Worm (Caenorhabditis elegans) whole organism, late embryonic: Measurements from ENCODE around the gene snt-1.
A peak's percentile ranks its signal among the peaks of the same experiment; 100 is the strongest.

Experiments used
- C08G9.2 ChIP-seq: sonication (generic microtip); optimal IDR thresholded peaks from 2 replicates; lab custom pipeline; 2016; ENCODE audit warnings: mild to moderate bottlenecking, missing genetic modification characterization, moderate library complexity, missing compliant biosample characterization
- C38D4.7 ChIP-seq: fragments of 200-800 bp; sonication (Bioruptor generic); optimal IDR thresholded peaks from 2 replicates; lab custom pipeline; 2018; ENCODE audit warnings: mild to moderate bottlenecking, missing genetic modification characterization, moderate library complexity, missing compliant biosample characterization
- K09A11.1 ChIP-seq: sonication (generic microtip); optimal IDR thresholded peaks from 2 replicates; lab custom pipeline; 2017; ENCODE audit warnings: antibody characterized with exemption, mild to moderate bottlenecking, missing genetic modification characterization, missing compliant biosample characterization; ENCODE audit not compliant: insufficient read depth
- T23F11.4 ChIP-seq: fragments of 200-800 bp; sonication (Bioruptor generic); optimal IDR thresholded peaks from 2 replicates; lab custom pipeline; 2018; ENCODE audit warnings: mild to moderate bottlenecking, missing genetic modification characterization, missing compliant biosample characterization
- ceh-18 ChIP-seq: sonication (generic microtip); optimal IDR thresholded peaks from 2 replicates; lab custom pipeline; 2016; ENCODE audit warnings: missing genetic modification characterization, missing compliant biosample characterization
- ceh-22 ChIP-seq: sonication (generic microtip); optimal IDR thresholded peaks from 2 replicates; lab custom pipeline; 2017; ENCODE audit warnings: missing biosample characterization, missing genetic modification characterization
- ceh-24 ChIP-seq: sonication (generic microtip); optimal IDR thresholded peaks from 2 replicates; lab custom pipeline; 2016; ENCODE audit warnings: mild to moderate bottlenecking, missing genetic modification characterization, missing compliant biosample characterization
- ceh-30 ChIP-seq: fragments of 150-350 bp; optimal IDR thresholded peaks from 2 replicates; lab custom pipeline; 2014; ENCODE audit warnings: missing biosample characterization, missing genetic modification characterization
- ceh-31 ChIP-seq: sonication (generic microtip); optimal IDR thresholded peaks from 2 replicates; lab custom pipeline; 2016; ENCODE audit warnings: missing genetic modification characterization, missing compliant biosample characterization
- ceh-48 ChIP-seq: sonication (generic microtip); optimal IDR thresholded peaks from 2 replicates; lab custom pipeline; 2016; ENCODE audit warnings: missing genetic modification characterization, inconsistent platforms, missing compliant biosample characterization
- che-1 ChIP-seq: sonication (generic microtip); optimal IDR thresholded peaks from 2 replicates; lab custom pipeline; 2016; ENCODE audit warnings: mild to moderate bottlenecking, missing genetic modification characterization, missing compliant biosample characterization
- elt-2 ChIP-seq: sonication (generic microtip); optimal IDR thresholded peaks from 2 replicates; lab custom pipeline; 2016; ENCODE audit warnings: missing genetic modification reagents, missing genetic modification characterization, missing compliant biosample characterization
- ets-4 ChIP-seq: sonication (generic microtip); optimal IDR thresholded peaks from 2 replicates; lab custom pipeline; 2016; ENCODE audit warnings: missing genetic modification characterization, missing compliant biosample characterization
- eyg-1 ChIP-seq: sonication (generic microtip); optimal IDR thresholded peaks from 2 replicates; lab custom pipeline; 2016; ENCODE audit warnings: missing genotype, missing genetic modification characterization, missing compliant biosample characterization
- fkh-10 ChIP-seq: fragments of 150-350 bp; optimal IDR thresholded peaks from 2 replicates; lab custom pipeline; 2014; ENCODE audit warnings: missing biosample characterization, missing genetic modification reagents, missing genetic modification characterization
- fkh-6 ChIP-seq: sonication (generic microtip); optimal IDR thresholded peaks from 2 replicates; lab custom pipeline; 2016; ENCODE audit warnings: missing genetic modification characterization, missing compliant biosample characterization
- hlh-8 ChIP-seq: sonication (generic microtip); optimal IDR thresholded peaks from 2 replicates; lab custom pipeline; 2016; ENCODE audit warnings: missing genotype, missing genetic modification characterization, missing compliant biosample characterization
- nfya-1 ChIP-seq: sonication (generic microtip); optimal IDR thresholded peaks from 2 replicates; lab custom pipeline; 2017; ENCODE audit warnings: missing genetic modification characterization, mild to moderate bottlenecking, missing compliant biosample characterization, antibody characterized with exemption, moderate library complexity
- nhr-11 ChIP-seq: fragments of 150-350 bp; optimal IDR thresholded peaks from 2 replicates; lab custom pipeline; 2014; ENCODE audit warnings: missing biosample characterization, missing genetic modification characterization
- pat-9 ChIP-seq: fragments of 200-800 bp; sonication (Bioruptor generic); optimal IDR thresholded peaks from 2 replicates; lab custom pipeline; 2018; ENCODE audit warnings: mild to moderate bottlenecking, missing genetic modification characterization, moderate library complexity, missing compliant biosample characterization
- pax-1 ChIP-seq: fragments of 150-350 bp; optimal IDR thresholded peaks from 2 replicates; lab custom pipeline; 2014; ENCODE audit warnings: missing biosample characterization, missing genetic modification characterization
- pqm-1 ChIP-seq: sonication (generic microtip); optimal IDR thresholded peaks from 2 replicates; lab custom pipeline; 2016; ENCODE audit warnings: missing genetic modification characterization, missing compliant biosample characterization
- ref-2 ChIP-seq: sonication (generic microtip); optimal IDR thresholded peaks from 2 replicates; lab custom pipeline; 2016; ENCODE audit warnings: missing genetic modification characterization, missing compliant biosample characterization
- rnt-1 ChIP-seq: sonication (generic microtip); optimal IDR thresholded peaks from 2 replicates; lab custom pipeline; 2016; ENCODE audit warnings: missing genetic modification characterization, missing compliant biosample characterization
- sox-2 ChIP-seq: fragments of 200-800 bp; sonication (Bioruptor generic); IDR thresholded peaks from 2 replicates; pipeline ENCODE4 v1.3.6; 2022; ENCODE audit warnings: missing genetic modification reagents, missing genetic modification characterization, missing compliant biosample characterization
- ttx-3 ChIP-seq: sonication (generic microtip); optimal IDR thresholded peaks from 2 replicates; lab custom pipeline; 2016; ENCODE audit warnings: missing genetic modification reagents, missing genetic modification characterization, missing compliant biosample characterization
- unc-55 ChIP-seq: sonication (generic microtip); optimal IDR thresholded peaks from 2 replicates; lab custom pipeline; 2017; ENCODE audit warnings: missing biosample characterization, missing genetic modification reagents, missing genetic modification characterization
- unc-86 ChIP-seq: sonication (generic microtip); optimal IDR thresholded peaks from 2 replicates; lab custom pipeline; 2016; ENCODE audit warnings: missing genetic modification characterization, missing compliant biosample characterization
- zip-5 ChIP-seq: sonication (generic microtip); optimal IDR thresholded peaks from 2 replicates; lab custom pipeline; 2016; ENCODE audit warnings: missing genetic modification characterization, missing compliant biosample characterization

snt-1 gene

ce11 chrII:6783377-6783829 is 27.4 kb upstream of the snt-1 start, which contains the start of gene gldi-2:
gldi-2 (plus strand) TSS chrII:6783427.
- TF ChIP-seq ceh-24 (no peak), sox-2 (GFP tag; lab: Robert Waterston, UW) (no peak), K09A11.1 (tag; lab: Kevin White, UChicago) (no peak)

- TF ChIP-seq pqm-1 (no peak), unc-55 (GFP tag; lab: Kevin White, UChicago) (peak; percentile 36)
Observed at ce11 chrII:6788672-6789298, 22.0 kb upstream of the snt-1 start, which contains the start of gene T13C2.3. T13C2.3 (plus strand) TSS chrII:6789248.

DNA sequence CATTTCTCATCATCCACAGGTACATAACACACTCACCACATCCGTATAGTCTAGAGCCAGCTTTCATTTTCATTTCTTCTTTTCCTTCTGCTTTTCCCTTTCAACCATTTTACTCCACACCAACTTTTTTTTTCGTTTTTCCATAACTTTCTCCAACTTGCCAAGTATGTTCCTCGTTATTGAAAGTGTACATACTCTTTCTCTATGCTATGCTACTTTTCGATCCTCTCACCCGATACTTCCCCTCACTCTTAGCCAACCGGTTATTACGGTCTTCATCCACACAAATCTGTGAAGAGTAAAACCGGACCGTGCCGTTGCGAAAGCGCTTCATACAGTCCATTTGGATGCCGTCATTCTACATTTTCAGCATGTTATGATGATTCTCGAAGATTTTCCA is 18.9 kb upstream of the snt-1 start, which contains the start of gene T13C2.2:
TSS of gene T13C2.2 (plus strand) at position 301 of the 400 bp plus-strand sequence.
- TF ChIP-seq ref-2 (tag; lab: Kevin White, UChicago) = no peak
- TF ChIP-seq ceh-30 = no peak
- TF ChIP-seq zip-5 (tag; lab: Kevin White, UChicago) = no peak
- TF ChIP-seq che-1 (tag; lab: Kevin White, UChicago) = no peak
- TF ChIP-seq ttx-3 = no peak
- no peak for TF ChIP-seq pax-1
- no peak for TF ChIP-seq T23F11.4 (GFP tag; lab: Kevin White, UChicago)
- TF ChIP-seq fkh-10 (GFP tag; lab: Kevin White, UChicago) = no peak
- no peak for TF ChIP-seq fkh-6 (tag; lab: Kevin White, UChicago)
- TF ChIP-seq ets-4 = no peak
- no peak for TF ChIP-seq C08G9.2 (tag; lab: Kevin White, UChicago)
- no peak for TF ChIP-seq nhr-11
- no peak for TF ChIP-seq ceh-48
- no peak for TF ChIP-seq nfya-1 (tag; lab: Kevin White, UChicago)
- no peak for TF ChIP-seq eyg-1
- no peak for TF ChIP-seq ceh-18 (tag; lab: Kevin White, UChicago)
- no peak for TF ChIP-seq C38D4.7 (GFP tag; lab: Kevin White, UChicago)

- TF ChIP-seq ref-2 (tag; lab: Kevin White, UChicago) (peak; percentile 13), fkh-10 (GFP tag; lab: Kevin White, UChicago) (no peak), elt-2 (tag; lab: Kevin White, UChicago) (peak; percentile 52), unc-86 (tag; lab: Kevin White, UChicago) (no peak)
Observed at ce11 chrII:6800104-6800711, 10.6 kb upstream of the snt-1 start, which contains the start of gene F31E8.4. F31E8.4 (minus strand) TSS chrII:6800154.

- no peak for TF ChIP-seq hlh-8 (tag; lab: Kevin White, UChicago)
- TF ChIP-seq pat-9 (tag; lab: Kevin White, UChicago) = no peak
- no peak for TF ChIP-seq ceh-31 (tag; lab: Kevin White, UChicago)
- TF ChIP-seq C38D4.7 (GFP tag; lab: Kevin White, UChicago) = no peak
- no peak for TF ChIP-seq rnt-1
- TF ChIP-seq, all 69 proteins: peak for 0
Observed at ce11 chrII:6801262-6801661, 9.5 kb upstream of the snt-1 start.

DNA sequence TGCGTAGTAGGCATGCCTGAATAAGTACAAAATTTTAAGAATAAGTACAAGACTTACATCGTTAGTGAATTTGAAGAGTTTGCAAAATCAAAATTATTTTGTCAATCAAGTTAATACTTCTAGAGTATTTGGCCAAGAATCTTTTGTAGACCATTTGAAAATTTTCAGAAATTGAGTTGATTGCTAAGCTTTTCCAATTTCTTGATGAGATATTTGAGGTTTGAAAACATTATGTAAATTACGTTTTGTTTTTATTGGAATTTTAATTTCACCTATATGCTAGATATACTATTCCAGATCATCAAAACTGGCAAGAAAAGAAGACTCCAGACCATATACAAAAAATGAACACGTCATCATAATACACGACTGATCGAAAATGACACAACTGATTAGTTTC is 7.7 kb upstream of the snt-1 start, which contains the start of gene tab-1:
TSS of gene tab-1 (plus strand) at position 301 of the 400 bp plus-strand sequence.
- no peak for TF ChIP-seq che-1 (tag; lab: Kevin White, UChicago)
- TF ChIP-seq nhr-11 = no peak
- no peak for TF ChIP-seq ceh-22 (tag; lab: Kevin White, UChicago)
